Worm (Caenorhabditis elegans): ENCODE measurements around the gene T25B6.5.

Gene T25B6.5

ce11 chrX:9067230-9067822 lies 45.8 kb upstream of the T25B6.5 start:
- TF ChIP-seq B0035.1 (tag; optimal IDR thresholded peaks at IDR 0.05) (no peak), ceh-27 (GFP tag; optimal IDR thresholded peaks at IDR 0.05) (no peak), B0261.1 (tag; optimal IDR thresholded peaks at IDR 0.05) (no peak), lin-40 (tag; optimal IDR thresholded peaks at IDR 0.05) (no peak), lsy-27 (tag; optimal IDR thresholded peaks at IDR 0.05; ENCODE audit: borderline replicate concordance, insufficient read depth) (no peak), hsf-1 (GFP tag; IDR thresholded peaks at IDR 0.05) (no peak), F52B5.7 (tag; optimal IDR thresholded peaks at IDR 0.05) (no peak), bed-1 (GFP tag; IDR thresholded peaks at IDR 0.05) (no peak), T26A5.8 (tag; optimal IDR thresholded peaks at IDR 0.05) (no peak), ama-1 (optimal IDR thresholded peaks at IDR 0.05) (no peak), ama-1 (GFP tag; optimal IDR thresholded peaks at IDR 0.05) (no peak), dox-1 (GFP tag; IDR thresholded peaks at IDR 0.05) (no peak)

DNA sequence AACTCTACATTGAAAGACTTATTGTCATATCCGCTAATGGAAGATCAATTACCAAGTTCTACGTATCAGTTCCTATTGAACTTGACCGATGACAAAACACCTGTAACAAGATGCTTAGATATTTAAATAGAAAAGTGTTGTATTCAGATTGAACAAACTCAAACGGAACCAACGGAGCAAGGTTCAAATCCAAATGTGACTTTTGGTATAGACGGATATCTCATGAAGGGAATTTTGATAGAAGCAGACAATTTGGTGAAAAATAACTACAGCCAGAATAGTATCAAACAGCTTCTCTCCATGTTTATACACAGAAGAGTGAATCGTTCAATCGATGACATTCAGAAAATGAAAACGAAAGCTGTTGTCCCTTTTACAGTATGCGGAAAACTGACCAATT lies 41.9 kb upstream of the T25B6.5 start:
- TF ChIP-seq pbrm-1 (GFP tag; IDR thresholded peaks at IDR 0.05) = no peak

DNA sequence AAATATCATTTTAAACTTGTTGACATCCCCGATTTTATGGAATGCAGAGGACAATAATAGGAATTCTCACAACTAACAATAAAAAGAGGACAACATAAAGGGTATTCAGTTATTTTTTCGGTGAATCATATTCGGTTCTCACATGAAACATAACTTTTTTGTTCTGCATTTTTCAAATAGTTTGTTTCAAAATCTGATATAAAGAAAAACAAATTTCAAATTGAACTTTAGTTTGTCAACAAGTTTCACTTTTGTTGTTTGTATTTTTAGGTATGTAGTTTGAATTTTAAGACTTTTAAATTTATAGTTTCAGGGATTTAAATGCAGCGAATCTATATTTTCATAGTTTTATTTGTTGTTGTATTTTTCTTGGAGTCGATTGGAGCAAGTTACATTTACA lies 41.0 kb upstream of the T25B6.5 start, which contains the start of gene F47E1.4:
Gene F47E1.4 (plus strand): TSS at position 301 of the 400 bp plus-strand sequence.
- TF ChIP-seq T07F8.4 (tag; optimal IDR thresholded peaks at IDR 0.05) = no peak

DNA sequence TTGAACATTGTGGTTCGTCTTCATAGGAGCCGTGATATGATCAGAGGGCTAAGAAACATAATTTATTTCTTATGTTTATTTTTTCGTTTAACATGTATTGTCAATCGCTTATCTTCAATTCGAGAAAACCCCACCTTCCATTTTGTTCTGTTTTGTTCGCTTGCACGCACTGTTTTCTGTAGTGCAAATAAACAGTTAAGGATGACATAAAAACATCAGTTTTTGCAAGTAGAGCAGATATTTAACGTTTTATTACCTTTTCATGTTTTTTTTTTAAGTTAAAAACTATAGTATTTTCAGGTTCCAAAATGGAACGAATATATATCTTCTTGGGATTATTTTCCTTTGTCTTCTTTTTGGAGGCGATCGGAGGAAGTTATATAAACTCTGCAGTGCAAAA lies 35.8 kb upstream of the T25B6.5 start, which contains the start of gene F47E1.2:
Gene F47E1.2 (plus strand): TSS at position 301 of the 400 bp plus-strand sequence.
- no peak for TF ChIP-seq pbrm-1 (GFP tag; IDR thresholded peaks at IDR 0.05)
- no peak for TF ChIP-seq ceh-91 (GFP tag; IDR thresholded peaks at IDR 0.05)
- no peak for TF ChIP-seq nhr-90 (tag; optimal IDR thresholded peaks at IDR 0.05)
- TF ChIP-seq lsl-1 (GFP tag; optimal IDR thresholded peaks at IDR 0.05) = no peak
- TF ChIP-seq sea-2 (GFP tag; IDR thresholded peaks at IDR 0.05) = no peak
- TF ChIP-seq let-607 (tag; optimal IDR thresholded peaks at IDR 0.05) = no peak
- no peak for TF ChIP-seq tbp1 (GFP tag; optimal IDR thresholded peaks at IDR 0.05)
- no peak for TF ChIP-seq tlf-1 (GFP tag; optimal IDR thresholded peaks at IDR 0.05)

- TF ChIP-seq akir-1 (GFP tag; optimal IDR thresholded peaks at IDR 0.05) = no peak
- no peak for TF ChIP-seq B0035.1 (tag; optimal IDR thresholded peaks at IDR 0.05)
- TF ChIP-seq F22D6.2 (tag; optimal IDR thresholded peaks at IDR 0.05) = no peak
- TF ChIP-seq zfh-2 (GFP tag; conservative IDR thresholded peaks at IDR 0.05) = no peak
- TF ChIP-seq nfyb-1 (GFP tag; IDR thresholded peaks at IDR 0.05) = no peak
- no peak for TF ChIP-seq unc-130 (GFP tag; optimal IDR thresholded peaks at IDR 0.05)
- no peak for TF ChIP-seq madf-10 (tag; optimal IDR thresholded peaks at IDR 0.05)
- no peak for TF ChIP-seq F10E7.11 (tag; optimal IDR thresholded peaks at IDR 0.05)
Observed at ce11 chrX:9053426-9053825, 31.9 kb upstream of the T25B6.5 start.

DNA sequence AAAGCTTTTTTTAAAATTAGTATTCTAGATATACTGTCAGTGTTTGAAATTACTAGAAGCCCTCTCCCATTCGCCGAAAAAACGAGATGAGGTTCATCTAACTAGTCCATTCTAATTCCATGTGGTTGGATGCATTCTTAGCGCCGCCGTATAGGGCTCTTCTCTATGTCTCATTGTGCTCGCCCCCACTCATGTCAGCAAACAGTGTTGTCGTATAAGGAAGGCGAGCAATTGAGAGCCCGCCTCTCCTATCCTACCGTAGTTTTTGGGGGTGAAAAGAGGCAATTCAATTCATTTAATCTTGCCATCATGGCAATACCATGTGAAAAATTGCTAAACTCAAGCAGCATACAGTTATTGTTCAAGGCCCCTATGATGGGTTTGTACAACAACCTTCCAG lies 27.1 kb upstream of the T25B6.5 start, which contains the start of gene F47E1.20:
Gene F47E1.20 (plus strand): TSS at position 301 of the 400 bp plus-strand sequence.
- TF ChIP-seq bed-2 (GFP tag; IDR thresholded peaks at IDR 0.05) (no peak), F49E8.2 (tag; optimal IDR thresholded peaks at IDR 0.05; ENCODE audit: insufficient read depth) (no peak), C06A6.2 (GFP tag; conservative IDR thresholded peaks at IDR 0.05) (no peak), unc-130 (GFP tag; optimal IDR thresholded peaks at IDR 0.05) (no peak), snpc-1.3 (tag; optimal IDR thresholded peaks at IDR 0.05; ENCODE audit: insufficient read depth) (no peak), snpc-4 (GFP tag; optimal IDR thresholded peaks at IDR 0.05) (no peak), snpc-4 (tag; optimal IDR thresholded peaks at IDR 0.05) (no peak), madf-8 (GFP tag; conservative IDR thresholded peaks at IDR 0.05) (no peak), bed-1 (GFP tag; IDR thresholded peaks at IDR 0.05) (no peak)
